Worm (Caenorhabditis elegans) whole organism, L1 larva: ENCODE measurements around the gene C11G6.2.

ENCODE experiments used
- C04F5.9 ChIP-seq: sonication (generic microtip); optimal IDR thresholded peaks from 2 replicates; lab custom pipeline; 2016; ENCODE audit warnings: missing genetic modification characterization, missing compliant biosample characterization
- F16B12.6 ChIP-seq: fragments of 150-350 bp; optimal IDR thresholded peaks from 2 replicates; lab custom pipeline; 2014; ENCODE audit warnings: missing biosample characterization, missing genetic modification characterization
- Y116A8C.19 ChIP-seq: sonication (generic microtip); optimal IDR thresholded peaks from 2 replicates; lab custom pipeline; 2016; ENCODE audit warnings: missing compliant biosample characterization, missing genetic modification characterization, borderline replicate concordance
- aha-1 ChIP-seq: fragments of 150-350 bp; optimal IDR thresholded peaks from 2 replicates; lab custom pipeline; 2014; ENCODE audit warnings: missing biosample characterization, missing genetic modification characterization
- ceh-63 ChIP-seq: fragments of 200-800 bp; sonication (Bioruptor generic); optimal IDR thresholded peaks from 2 replicates; lab custom pipeline; 2018; ENCODE audit warnings: mild to moderate bottlenecking, missing genetic modification characterization, missing compliant biosample characterization
- ceh-8 ChIP-seq: fragments of 200-800 bp; sonication (Bioruptor generic); optimal IDR thresholded peaks from 2 replicates; lab custom pipeline; 2018; ENCODE audit warnings: mild to moderate bottlenecking, missing genetic modification characterization, moderate library complexity, missing compliant biosample characterization
- ceh-90 ChIP-seq: sonication (generic microtip); optimal IDR thresholded peaks from 2 replicates; lab custom pipeline; 2016; ENCODE audit warnings: missing genetic modification characterization, missing compliant biosample characterization
- efl-1 ChIP-seq, 4 experiments: fragments of 150-350 bp; optimal IDR thresholded peaks in 3 of 4; peaks in 1 of 4; 1 replicate in 1 of 4; 2 replicates in 3 of 4; lab custom pipeline; 2014; ENCODE audit warnings: missing biosample characterization in 2 of 4, missing genetic modification characterization in 2 of 4, missing genetic modification reagents in 2 of 4
- efl-3 ChIP-seq: fragments of 200-800 bp; sonication (Bioruptor generic); optimal IDR thresholded peaks from 2 replicates; lab custom pipeline; 2018; ENCODE audit warnings: mild to moderate bottlenecking, missing genetic modification characterization, missing compliant biosample characterization
- egl-13 ChIP-seq: sonication (generic microtip); optimal IDR thresholded peaks from 2 replicates; lab custom pipeline; 2016; ENCODE audit warnings: missing genotype, missing genetic modification reagents, missing genetic modification characterization, missing compliant biosample characterization
- egl-27 ChIP-seq, 2 experiments: fragments of 150-350 bp in 1 of 2; sonication (generic microtip); optimal IDR thresholded peaks; 3 replicates each; lab custom pipeline; 2017 to 2018; ENCODE audit warnings: missing biosample characterization in 2 of 2, missing genetic modification characterization in 2 of 2, missing genetic modification reagents in 2 of 2
- elt-2 ChIP-seq: sonication (generic microtip); optimal IDR thresholded peaks from 2 replicates; lab custom pipeline; 2016; ENCODE audit warnings: missing genetic modification characterization, mild to moderate bottlenecking, inconsistent platforms, missing compliant biosample characterization, missing genetic modification reagents
- elt-3 ChIP-seq, 6 experiments: fragments of 150-350 bp in 1 of 6; sonication (generic microtip); optimal IDR thresholded peaks; 2 replicates each; lab custom pipeline; 2017 to 2018; ENCODE audit warnings: missing biosample characterization in 6 of 6, missing genetic modification characterization in 6 of 6, inconsistent platforms in 1 of 6
- ets-5 ChIP-seq: fragments of 200-800 bp; sonication (Bioruptor generic); IDR thresholded peaks from 2 replicates; pipeline ENCODE4 v1.3.6; 2022; ENCODE audit warnings: missing genetic modification characterization, missing compliant biosample characterization
- fkh-10 ChIP-seq: sonication (generic microtip); optimal IDR thresholded peaks from 2 replicates; lab custom pipeline; 2017; ENCODE audit warnings: missing biosample characterization, missing genetic modification reagents, missing genetic modification characterization
- hlh-4 ChIP-seq: sonication (generic microtip); optimal IDR thresholded peaks from 2 replicates; lab custom pipeline; 2016; ENCODE audit warnings: mild to moderate bottlenecking, missing genetic modification characterization, missing compliant biosample characterization
- hpl-2 ChIP-seq: fragments of 150-350 bp; optimal IDR thresholded peaks from 2 replicates; lab custom pipeline; 2014; ENCODE audit warnings: missing biosample characterization, missing genetic modification reagents, missing genetic modification characterization
- isw-1 ChIP-seq: fragments of 200-800 bp; sonication (Bioruptor generic); IDR thresholded peaks from 2 replicates; pipeline ENCODE4 v1.3.6; 2022; ENCODE audit warnings: missing genetic modification characterization, missing compliant biosample characterization
- jun-1 ChIP-seq: fragments of 150-350 bp; optimal IDR thresholded peaks from 2 replicates; lab custom pipeline; 2014; ENCODE audit warnings: missing biosample characterization, missing genetic modification reagents, missing genetic modification characterization
- lin-14 ChIP-seq: fragments of 200-800 bp; sonication (Bioruptor generic); optimal IDR thresholded peaks from 2 replicates; lab custom pipeline; 2018; ENCODE audit warnings: mild to moderate bottlenecking, missing genetic modification characterization, moderate library complexity, missing compliant biosample characterization
- lin-15B ChIP-seq: fragments of 150-350 bp; sonication (generic microtip); optimal IDR thresholded peaks from 3 replicates; lab custom pipeline; 2014; ENCODE audit warnings: missing biosample characterization, missing genetic modification characterization
- lin-35 ChIP-seq, 2 experiments: fragments of 150-350 bp; optimal IDR thresholded peaks; 2 replicates each; lab custom pipeline; 2014; ENCODE audit warnings: missing biosample characterization in 2 of 2, missing genetic modification characterization in 2 of 2, missing genetic modification reagents in 2 of 2
- lin-39 ChIP-seq: fragments of 150-350 bp; optimal IDR thresholded peaks from 2 replicates; lab custom pipeline; 2014; ENCODE audit warnings: missing biosample characterization, missing genetic modification reagents, missing genetic modification characterization
- mab-9 ChIP-seq: fragments of 200-800 bp; sonication (Bioruptor generic); IDR thresholded peaks from 2 replicates; pipeline ENCODE4 v1.3.6; 2022; ENCODE audit warnings: missing genetic modification reagents, missing genetic modification characterization, missing compliant biosample characterization
- mep-1 ChIP-seq: fragments of 150-350 bp; optimal IDR thresholded peaks from 2 replicates; lab custom pipeline; 2014; ENCODE audit warnings: missing biosample characterization, missing genetic modification characterization
- nhr-19 ChIP-seq: fragments of 200-800 bp; sonication (Bioruptor generic); conservative IDR thresholded peaks from 2 replicates; pipeline ENCODE4 v1.3.6; 2022; ENCODE audit warnings: missing genetic modification characterization, missing compliant biosample characterization
- nhr-237 ChIP-seq: fragments of 150-350 bp; optimal IDR thresholded peaks from 2 replicates; lab custom pipeline; 2014; ENCODE audit warnings: missing biosample characterization, missing genetic modification characterization
- nhr-47 ChIP-seq: sonication (generic microtip); optimal IDR thresholded peaks from 2 replicates; lab custom pipeline; 2016; ENCODE audit warnings: mild to moderate bottlenecking, missing genetic modification characterization, moderate library complexity, missing compliant biosample characterization
- nhr-71 ChIP-seq: sonication (generic microtip); optimal IDR thresholded peaks from 2 replicates; lab custom pipeline; 2016; ENCODE audit warnings: mild to moderate bottlenecking, missing genetic modification characterization, moderate library complexity, missing compliant biosample characterization
- nhr-85 ChIP-seq: sonication (generic microtip); peaks from one replicate; lab custom pipeline; 2016; ENCODE audit warnings: missing genetic modification characterization, inconsistent platforms, missing compliant biosample characterization
- pax-3 ChIP-seq: fragments of 200-800 bp; sonication (Bioruptor generic); optimal IDR thresholded peaks from 2 replicates; lab custom pipeline; 2018; ENCODE audit warnings: mild to moderate bottlenecking, missing genetic modification characterization, moderate library complexity, missing compliant biosample characterization
- rnt-1 ChIP-seq: sonication (generic microtip); optimal IDR thresholded peaks from 2 replicates; lab custom pipeline; 2016; ENCODE audit warnings: mild to moderate bottlenecking, missing genetic modification characterization, moderate library complexity, missing compliant biosample characterization
- swsn-7 ChIP-seq: sonication (generic microtip); optimal IDR thresholded peaks from 2 replicates; lab custom pipeline; 2016; ENCODE audit warnings: missing genetic modification characterization, missing compliant biosample characterization
- tbx-2 ChIP-seq: sonication (generic microtip); optimal IDR thresholded peaks from 2 replicates; lab custom pipeline; 2016; ENCODE audit warnings: missing genetic modification characterization, missing compliant biosample characterization
- tlp-1 ChIP-seq: fragments of 150-350 bp; optimal IDR thresholded peaks from 2 replicates; lab custom pipeline; 2014; ENCODE audit warnings: missing biosample characterization, missing genetic modification characterization
- unc-98 ChIP-seq: fragments of 200-800 bp; sonication (Bioruptor generic); IDR thresholded peaks from 2 replicates; pipeline ENCODE4 v1.3.6; 2022; ENCODE audit warnings: missing genetic modification characterization, missing compliant biosample characterization
- xbp-1 ChIP-seq: sonication (generic microtip); optimal IDR thresholded peaks from 2 replicates; lab custom pipeline; 2016; ENCODE audit warnings: missing genetic modification characterization, missing compliant biosample characterization
- zag-1 ChIP-seq: fragments of 150-350 bp; optimal IDR thresholded peaks from 2 replicates; lab custom pipeline; 2014; ENCODE audit warnings: missing biosample characterization, missing genetic modification characterization
- ztf-11 ChIP-seq, 2 experiments: sonication (generic microtip); optimal IDR thresholded peaks; 2 replicates each; lab custom pipeline; 2016 to 2017; ENCODE audit warnings: missing genetic modification characterization in 2 of 2, missing biosample characterization in 1 of 2, missing compliant biosample characterization in 1 of 2

The C11G6.2 gene

ce11 chrX:16366508-16366907, 38.1 kb downstream of the C11G6.2 start:
- TF ChIP-seq ets-5 (GFP tag; lab: Robert Waterston, UW) (no peak), F16B12.6 (tag; lab: Kevin White, UChicago) (no peak), efl-3 (GFP tag; lab: Kevin White, UChicago) (no peak), elt-2 (tag; lab: Kevin White, UChicago) (no peak)

ce11 chrX:16366993-16367392, 38.6 kb downstream of the C11G6.2 start, which contains the start of gene ace-1:
Gene ace-1 (plus strand): TSS chrX:16367293.
- TF ChIP-seq ceh-90 (tag; lab: Kevin White, UChicago) (no peak), hpl-2 (no peak), Y116A8C.19 (no peak), swsn-7 (tag; lab: Kevin White, UChicago) (no peak), lin-35 (GFP tag; optimal IDR thresholded peaks at IDR 0.05; lab: Kevin White, UChicago) (no peak), fkh-10 (GFP tag; lab: Kevin White, UChicago) (no peak), mab-9 (GFP tag; lab: Robert Waterston, UW) (no peak), lin-15B (tag; lab: Kevin White, UChicago) (no peak), hlh-4 (tag; lab: Kevin White, UChicago) (no peak), efl-3 (GFP tag; lab: Kevin White, UChicago) (no peak), ceh-8 (GFP tag; lab: Kevin White, UChicago) (no peak), unc-98 (GFP tag; lab: Robert Waterston, UW) (no peak), nhr-19 (no peak), mep-1 (no peak)
- TF ChIP-seq, all 84 proteins: peak for 0

ce11 chrX:16368969-16369368, 40.5 kb downstream of the C11G6.2 start:
- TF ChIP-seq aha-1 (tag; lab: Kevin White, UChicago) (no peak), nhr-85 (peak; percentile 18), fkh-10 (GFP tag; lab: Kevin White, UChicago) (peak; percentile 22)
- TF ChIP-seq, all 84 proteins: peak for 2

ce11 chrX:16369454-16369853, 41.0 kb downstream of the C11G6.2 start:
- TF ChIP-seq isw-1 (no peak), efl-1 (optimal IDR thresholded peaks at IDR 0.05; lab: Kevin White, UChicago) (no peak), efl-1 (GFP tag; optimal IDR thresholded peaks at IDR 0.05 in 1 of 2; lab: Kevin White, UChicago) (peak in 1 of 2 experiments; percentile 81)

- TF ChIP-seq ceh-63 (GFP tag; lab: Kevin White, UChicago): no peak
- no peak for TF ChIP-seq tlp-1 (tag; lab: Kevin White, UChicago)
- TF ChIP-seq fkh-10 (GFP tag; lab: Kevin White, UChicago): peak; percentile 35
- no peak for TF ChIP-seq efl-3 (GFP tag; lab: Kevin White, UChicago)
- TF ChIP-seq lin-14 (GFP tag; lab: Kevin White, UChicago): peak; percentile 78
- no peak for TF ChIP-seq zag-1 (tag; lab: Kevin White, UChicago)
- peak; percentile 63 for TF ChIP-seq rnt-1
- TF ChIP-seq F16B12.6 (tag; lab: Kevin White, UChicago): no peak
- TF ChIP-seq egl-13 (tag; lab: Kevin White, UChicago): no peak
- peak; percentile 54 for TF ChIP-seq ceh-90 (tag; lab: Kevin White, UChicago)
- no peak for TF ChIP-seq nhr-47 (tag; lab: Kevin White, UChicago)
Measured at ce11 chrX:16375807-16376638, 47.6 kb downstream of the C11G6.2 start, which contains the start of gene sur-7. Gene sur-7 (plus strand): TSS chrX:16376588.

- TF ChIP-seq efl-1 (optimal IDR thresholded peaks at IDR 0.05; lab: Kevin White, UChicago) (peak in 1 of 2 experiments; percentile 12), efl-1 (GFP tag; optimal IDR thresholded peaks at IDR 0.05 in 1 of 2; lab: Kevin White, UChicago) (peak in 1 of 2 experiments; percentile 89), lin-39 (no peak), xbp-1 (tag; lab: Kevin White, UChicago) (peak; percentile 25), egl-27 (tag; optimal IDR thresholded peaks at IDR 0.05; lab: Kevin White, UChicago) (no peak), fkh-10 (GFP tag; lab: Kevin White, UChicago) (peak; percentile 22), lin-35 (GFP tag; optimal IDR thresholded peaks at IDR 0.05; lab: Kevin White, UChicago) (peak in 1 of 2 experiments; percentile 64), tbx-2 (tag; lab: Kevin White, UChicago) (peak; percentile 47), nhr-71 (tag; lab: Kevin White, UChicago) (peak; percentile 75), pax-3 (tag; lab: Kevin White, UChicago) (peak; percentile 6), ztf-11 (tag; optimal IDR thresholded peaks at IDR 0.05; lab: Kevin White, UChicago) (no peak), rnt-1 (peak; percentile 59), mep-1 (peak; percentile 32), C04F5.9 (tag; lab: Kevin White, UChicago) (no peak), elt-3 (tag; optimal IDR thresholded peaks at IDR 0.05; lab: Kevin White, UChicago) (peak in 4 of 6 experiments; percentile 8 to 69 (median 66)), nhr-237 (no peak), jun-1 (tag; lab: Kevin White, UChicago) (no peak)
Measured at ce11 chrX:16377903-16378302, 49.5 kb downstream of the C11G6.2 start.
